Fruit fly (Drosophila melanogaster): ENCODE measurements around the gene Ipp.

Gene Ipp

dm6 chr3R:14007550-14007949 lies 49.0 kb downstream of the Ipp start (continued):
- TF ChIP-seq Trl (optimal IDR thresholded peaks at IDR 0.05) (no peak), Trl (GFP tag; optimal IDR thresholded peaks at IDR 0.05) (no peak), CG11504 (tag; optimal IDR thresholded peaks at IDR 0.05) (peak; percentile 65), CG30020 (tag; optimal IDR thresholded peaks at IDR 0.05) (no peak), unc-4 (GFP tag; IDR thresholded peaks at IDR 0.05; ENCODE audit: partially characterized antibody) (no peak), Hr51 (GFP tag; optimal IDR thresholded peaks at IDR 0.05) (no peak), dmrt99B (tag; optimal IDR thresholded peaks at IDR 0.05) (peak; percentile 24), HLH54F (GFP tag; optimal IDR thresholded peaks at IDR 0.05) (no peak), CG10366 (GFP tag; IDR thresholded peaks at IDR 0.05) (no peak), yki (optimal IDR thresholded peaks at IDR 0.05) (no peak), zf30C (GFP tag; optimal IDR thresholded peaks at IDR 0.05) (no peak), CrebB (tag; optimal IDR thresholded peaks at IDR 0.05) (no peak), CG17328 (GFP tag; IDR thresholded peaks at IDR 0.05) (no peak), CG14014 (GFP tag; IDR thresholded peaks at IDR 0.05) (no peak), Optix (GFP tag; IDR thresholded peaks at IDR 0.05) (no peak), grn (GFP tag; optimal IDR thresholded peaks at IDR 0.05) (no peak), hb (GFP tag; IDR thresholded peaks at IDR 0.05; ENCODE audit: partially characterized antibody) (no peak), NFAT (GFP tag; IDR thresholded peaks at IDR 0.05) (no peak), p53 (GFP tag; optimal IDR thresholded peaks at IDR 0.05) (no peak), CG1603 (tag; optimal IDR thresholded peaks at IDR 0.05) (no peak), CG7963 (GFP tag; IDR thresholded peaks at IDR 0.05; ENCODE audit: partially characterized antibody) (no peak), Opbp (GFP tag; IDR thresholded peaks at IDR 0.05; ENCODE audit: partially characterized antibody) (no peak), Neu2 (GFP tag; optimal IDR thresholded peaks at IDR 0.05; ENCODE audit: borderline replicate concordance) (no peak), gsb (GFP tag; IDR thresholded peaks at IDR 0.05) (no peak), HmgZ (tag; optimal IDR thresholded peaks at IDR 0.05) (no peak), CG17361 (GFP tag; IDR thresholded peaks at IDR 0.05) (no peak), pho (GFP tag; optimal IDR thresholded peaks at IDR 0.05) (no peak), CG11560 (tag; IDR thresholded peaks at IDR 0.05) (no peak), ERR (GFP tag; optimal IDR thresholded peaks at IDR 0.05) (no peak), br (optimal IDR thresholded peaks at IDR 0.05) (no peak), CG3838 (GFP tag; optimal IDR thresholded peaks at IDR 0.05) (no peak), caup (GFP tag; optimal IDR thresholded peaks at IDR 0.05; ENCODE audit: severe bottlenecking) (no peak), gfzf (GFP tag; optimal IDR thresholded peaks at IDR 0.05) (no peak), CG12391 (tag; optimal IDR thresholded peaks at IDR 0.05) (no peak), trh (GFP tag; optimal IDR thresholded peaks at IDR 0.05) (no peak), hbn (GFP tag; IDR thresholded peaks at IDR 0.05; ENCODE audit: partially characterized antibody) (no peak), ci (GFP tag; IDR thresholded peaks at IDR 0.05) (no peak), Nf-YC (tag; optimal IDR thresholded peaks at IDR 0.05) (no peak), knrl (GFP tag; IDR thresholded peaks at IDR 0.05; ENCODE audit: partially characterized antibody) (no peak), aop (GFP tag; IDR thresholded peaks at IDR 0.05) (no peak), CG4820 (GFP tag; optimal IDR thresholded peaks at IDR 0.05) (no peak), peb (GFP tag; IDR thresholded peaks at IDR 0.05) (no peak), D19B (GFP tag; optimal IDR thresholded peaks at IDR 0.05) (no peak), kay (GFP tag; optimal IDR thresholded peaks at IDR 0.05) (no peak), her (GFP tag; optimal IDR thresholded peaks at IDR 0.05) (no peak), dati (GFP tag; IDR thresholded peaks at IDR 0.05) (no peak), CG1233 (GFP tag; optimal IDR thresholded peaks at IDR 0.05) (peak; percentile 20), D19A (tag; optimal IDR thresholded peaks at IDR 0.05) (peak; percentile 19), CG13424 (tag; optimal IDR thresholded peaks at IDR 0.05) (no peak), danr (GFP tag; IDR thresholded peaks at IDR 0.05) (no peak), CG10979 (tag; optimal IDR thresholded peaks at IDR 0.05) (peak; percentile 67), CG18619 (GFP tag; optimal IDR thresholded peaks at IDR 0.05) (no peak), Dll (GFP tag; IDR thresholded peaks at IDR 0.05; ENCODE audit: partially characterized antibody) (no peak)
